Fruit fly (Drosophila melanogaster) whole organism, prepupa: ENCODE results near the gene Vajk1.
A peak's percentile ranks its signal among the peaks of the same experiment; 100 is the strongest.

Experiments used
- CG10669 ChIP-seq: fragments of 200-800 bp; sonication (Bioruptor generic); optimal IDR thresholded peaks from 3 replicates; lab custom pipeline; 2018; ENCODE audit warnings: missing biosample characterization, mild to moderate bottlenecking, missing genetic modification characterization, moderate library complexity
- CG11762 ChIP-seq: fragments of 200-800 bp; sonication (Bioruptor generic); optimal IDR thresholded peaks from 3 replicates; lab custom pipeline; 2016; ENCODE audit warnings: missing biosample characterization, missing genetic modification characterization; ENCODE audit not compliant: insufficient read depth
- CG15336 ChIP-seq: fragments of 200-800 bp; sonication (Bioruptor generic); IDR thresholded peaks from 2 replicates; pipeline ENCODE4 v1.3.6; 2022; ENCODE audit warnings: missing biosample characterization, missing genetic modification characterization
- CG3032 ChIP-seq: fragments of 200-800 bp; optimal IDR thresholded peaks from 2 replicates; lab custom pipeline; 2019; ENCODE audit warnings: missing biosample characterization, mild to moderate bottlenecking, missing genetic modification characterization, moderate library complexity
- CG31627 ChIP-seq: fragments of 200-800 bp; sonication (Bioruptor generic); optimal IDR thresholded peaks from 3 replicates; lab custom pipeline; 2016; ENCODE audit warnings: missing biosample characterization, missing genetic modification characterization
- CG32006 ChIP-seq: fragments of 200-800 bp; sonication (Bioruptor generic); optimal IDR thresholded peaks from 3 replicates; lab custom pipeline; 2017; ENCODE audit warnings: missing biosample characterization, mild to moderate bottlenecking, missing genetic modification characterization
- CG34406 ChIP-seq: fragments of 200-800 bp; sonication (Bioruptor generic); optimal IDR thresholded peaks from 3 replicates; lab custom pipeline; 2016; ENCODE audit warnings: missing biosample characterization, missing genetic modification characterization
- CG3919 ChIP-seq: fragments of 200-800 bp; sonication (Bioruptor generic); optimal IDR thresholded peaks from 3 replicates; lab custom pipeline; 2016; ENCODE audit warnings: missing biosample characterization, missing genetic modification characterization
- CG6792 ChIP-seq: fragments of 200-800 bp; sonication (Bioruptor generic); optimal IDR thresholded peaks from 3 replicates; lab custom pipeline; 2016; ENCODE audit warnings: missing biosample characterization, missing genetic modification characterization
- CG6808 ChIP-seq: fragments of 200-800 bp; sonication (Bioruptor generic); optimal IDR thresholded peaks from 3 replicates; lab custom pipeline; 2017; ENCODE audit warnings: missing biosample characterization, missing genetic modification characterization, mild to moderate bottlenecking, moderate library complexity, missing genetic modification reagents
- CG8119 ChIP-seq: fragments of 200-800 bp; sonication (Bioruptor generic); IDR thresholded peaks from 3 replicates; pipeline ENCODE4 v1.3.6; 2022; ENCODE audit warnings: missing biosample characterization, missing genetic modification characterization
- CG8319 ChIP-seq: fragments of 200-800 bp; sonication (Bioruptor generic); optimal IDR thresholded peaks from 3 replicates; lab custom pipeline; 2016; ENCODE audit warnings: missing biosample characterization, missing genetic modification characterization
- CG8632 ChIP-seq: fragments of 200-800 bp; sonication (Bioruptor generic); optimal IDR thresholded peaks from 3 replicates; lab custom pipeline; 2016; ENCODE audit warnings: missing biosample characterization, missing genetic modification characterization
- CG9139 ChIP-seq: fragments of 200-800 bp; sonication (Bioruptor generic); optimal IDR thresholded peaks from 3 replicates; lab custom pipeline; 2017; ENCODE audit warnings: missing biosample characterization, mild to moderate bottlenecking, missing genetic modification characterization
- Eip78C ChIP-seq: fragments of 200-800 bp; sonication (Bioruptor generic); peaks from one replicate; lab custom pipeline; 2016; ENCODE audit warnings: missing biosample characterization, missing genetic modification characterization
- Ets21C ChIP-seq: fragments of 200-800 bp; sonication (Bioruptor generic); optimal IDR thresholded peaks from 3 replicates; lab custom pipeline; 2016; ENCODE audit warnings: missing biosample characterization, missing genetic modification characterization
- Ets96B ChIP-seq: fragments of 200-800 bp; optimal IDR thresholded peaks from 2 replicates; lab custom pipeline; 2019; ENCODE audit warnings: missing biosample characterization, mild to moderate bottlenecking, missing genetic modification characterization, moderate library complexity
- Hr38 ChIP-seq: sonication (Bioruptor generic); optimal IDR thresholded peaks from 2 replicates; lab custom pipeline; 2016; ENCODE audit warnings: missing biosample characterization, missing genetic modification characterization
- Hr39 ChIP-seq: fragments of 200-800 bp; sonication (Bioruptor generic); optimal IDR thresholded peaks from 2 replicates; lab custom pipeline; 2016; ENCODE audit warnings: missing biosample characterization, missing genetic modification characterization
- Hr4 ChIP-seq: fragments of 200-800 bp; sonication (Bioruptor generic); optimal IDR thresholded peaks from 3 replicates; lab custom pipeline; 2016; ENCODE audit warnings: missing biosample characterization, missing genetic modification characterization
- Met ChIP-seq: fragments of 200-800 bp; sonication (Bioruptor generic); optimal IDR thresholded peaks from 3 replicates; lab custom pipeline; 2016; ENCODE audit warnings: missing biosample characterization, missing genetic modification characterization
- OdsH ChIP-seq: fragments of 200-800 bp; sonication (Bioruptor generic); optimal IDR thresholded peaks from 3 replicates; lab custom pipeline; 2016; ENCODE audit warnings: missing biosample characterization, missing genetic modification characterization
- Smox ChIP-seq: fragments of 200-800 bp; sonication (Bioruptor generic); optimal IDR thresholded peaks from 3 replicates; lab custom pipeline; 2016; ENCODE audit warnings: missing biosample characterization, missing genetic modification characterization
- Sox14 ChIP-seq: fragments of 200-800 bp; sonication (Bioruptor generic); optimal IDR thresholded peaks from 3 replicates; lab custom pipeline; 2016; ENCODE audit warnings: missing biosample characterization, missing genetic modification characterization
- Sox15 ChIP-seq: fragments of 200-800 bp; sonication (Bioruptor generic); optimal IDR thresholded peaks from 3 replicates; lab custom pipeline; 2016; ENCODE audit warnings: missing biosample characterization, missing genetic modification characterization
- acj6 ChIP-seq: fragments of 200-800 bp; sonication (Bioruptor generic); optimal IDR thresholded peaks from 3 replicates; lab custom pipeline; 2016; ENCODE audit warnings: missing biosample characterization, missing genetic modification characterization
- cyc ChIP-seq: fragments of 200-800 bp; sonication (Bioruptor generic); optimal IDR thresholded peaks from 3 replicates; lab custom pipeline; 2016; ENCODE audit warnings: missing biosample characterization, missing genetic modification characterization
- dac ChIP-seq: fragments of 200-800 bp; sonication (Bioruptor generic); optimal IDR thresholded peaks from 2 replicates; lab custom pipeline; 2017; ENCODE audit warnings: missing biosample characterization, mild to moderate bottlenecking, missing genetic modification characterization
- esn ChIP-seq: fragments of 200-800 bp; sonication (Bioruptor generic); optimal IDR thresholded peaks from 2 replicates; lab custom pipeline; 2016; ENCODE audit warnings: missing biosample characterization, mild to moderate bottlenecking, missing genetic modification characterization, moderate library complexity
- fd59A ChIP-seq: fragments of 200-800 bp; sonication (Bioruptor generic); optimal IDR thresholded peaks from 2 replicates; lab custom pipeline; 2017; ENCODE audit warnings: missing biosample characterization, mild to moderate bottlenecking, missing genetic modification characterization, missing genetic modification reagents
- fd85E ChIP-seq: fragments of 200-800 bp; sonication (Bioruptor generic); optimal IDR thresholded peaks from 3 replicates; lab custom pipeline; 2016; ENCODE audit warnings: missing biosample characterization, missing genetic modification characterization
- fkh ChIP-seq: fragments of 200-800 bp; sonication (Bioruptor generic); optimal IDR thresholded peaks from 3 replicates; lab custom pipeline; 2017; ENCODE audit warnings: missing biosample characterization, mild to moderate bottlenecking, missing genetic modification characterization, moderate library complexity
- lz ChIP-seq: fragments of 200-800 bp; sonication (Bioruptor generic); optimal IDR thresholded peaks from 3 replicates; lab custom pipeline; 2016; ENCODE audit warnings: missing biosample characterization, missing genetic modification characterization
- pdm3 ChIP-seq: fragments of 200-800 bp; sonication (Bioruptor generic); optimal IDR thresholded peaks from 3 replicates; lab custom pipeline; 2016; ENCODE audit warnings: missing biosample characterization, missing genetic modification characterization
- salr ChIP-seq, 2 experiments: fragments of 200-800 bp; sonication (Bioruptor generic); optimal IDR thresholded peaks; 3 replicates each; lab custom pipeline; 2016 to 2018; ENCODE audit warnings: missing biosample characterization in 2 of 2, missing genetic modification characterization in 2 of 2, mild to moderate bottlenecking in 1 of 2
- spab ChIP-seq: fragments of 200-800 bp; sonication (Bioruptor generic); optimal IDR thresholded peaks from 2 replicates; lab custom pipeline; 2017; ENCODE audit warnings: missing biosample characterization, mild to moderate bottlenecking, missing genetic modification characterization, missing genetic modification reagents
- ss ChIP-seq, 2 experiments: fragments of 200-800 bp; sonication (Bioruptor generic); optimal IDR thresholded peaks; 2 replicates in 1 of 2; 3 replicates in 1 of 2; lab custom pipeline; 2017 to 2018; ENCODE audit warnings: mild to moderate bottlenecking in 2 of 2, missing biosample characterization in 2 of 2, missing genetic modification characterization in 2 of 2, moderate library complexity in 1 of 2
- svp ChIP-seq: fragments of 200-800 bp; sonication (Bioruptor generic); peaks from one replicate; lab custom pipeline; 2016; ENCODE audit warnings: missing biosample characterization, missing genetic modification characterization
- topi ChIP-seq: fragments of 200-800 bp; sonication (Bioruptor generic); optimal IDR thresholded peaks from 3 replicates; lab custom pipeline; 2016; ENCODE audit warnings: missing biosample characterization, missing genetic modification characterization

The Vajk1 gene

DNA sequence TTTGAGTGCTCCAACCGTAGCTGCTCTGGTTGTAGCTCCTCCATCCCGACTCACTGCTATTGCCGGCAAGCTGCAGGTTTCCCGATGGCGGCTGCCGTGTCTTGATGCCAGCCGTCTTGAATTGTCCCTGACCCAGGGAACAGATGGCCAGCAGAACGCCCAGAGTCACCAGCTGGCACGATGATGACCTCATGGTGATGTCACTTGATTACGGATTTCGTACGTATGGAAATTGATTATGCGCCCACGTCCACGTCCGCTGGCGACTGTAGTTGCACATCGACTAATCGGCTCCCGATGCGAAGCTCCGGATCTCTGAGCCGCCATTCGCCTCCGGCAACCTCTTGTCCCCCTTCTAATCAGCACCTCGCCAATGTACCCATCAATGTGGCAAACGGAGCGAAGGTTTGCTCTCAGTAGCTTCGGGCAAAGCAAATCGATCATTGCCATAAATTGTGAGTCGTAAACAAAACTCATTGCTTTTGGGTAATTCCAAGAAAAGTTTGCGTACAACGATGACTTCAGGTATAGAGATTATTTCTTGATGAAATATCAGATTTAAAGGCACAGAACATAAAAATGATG is 43.5 kb upstream of the Vajk1 start, which contains the start of gene NimB2:
TSS of gene NimB2 (minus strand) at position 287 of the 585 bp plus-strand sequence.
- TF ChIP-seq svp (GFP tag; lab: Kevin White, UChicago), result peak; percentile 94
- no peak for TF ChIP-seq Sox15 (GFP tag; lab: Kevin White, UChicago)
- TF ChIP-seq Eip78C (GFP tag; lab: Kevin White, UChicago), result peak; percentile 16

DNA sequence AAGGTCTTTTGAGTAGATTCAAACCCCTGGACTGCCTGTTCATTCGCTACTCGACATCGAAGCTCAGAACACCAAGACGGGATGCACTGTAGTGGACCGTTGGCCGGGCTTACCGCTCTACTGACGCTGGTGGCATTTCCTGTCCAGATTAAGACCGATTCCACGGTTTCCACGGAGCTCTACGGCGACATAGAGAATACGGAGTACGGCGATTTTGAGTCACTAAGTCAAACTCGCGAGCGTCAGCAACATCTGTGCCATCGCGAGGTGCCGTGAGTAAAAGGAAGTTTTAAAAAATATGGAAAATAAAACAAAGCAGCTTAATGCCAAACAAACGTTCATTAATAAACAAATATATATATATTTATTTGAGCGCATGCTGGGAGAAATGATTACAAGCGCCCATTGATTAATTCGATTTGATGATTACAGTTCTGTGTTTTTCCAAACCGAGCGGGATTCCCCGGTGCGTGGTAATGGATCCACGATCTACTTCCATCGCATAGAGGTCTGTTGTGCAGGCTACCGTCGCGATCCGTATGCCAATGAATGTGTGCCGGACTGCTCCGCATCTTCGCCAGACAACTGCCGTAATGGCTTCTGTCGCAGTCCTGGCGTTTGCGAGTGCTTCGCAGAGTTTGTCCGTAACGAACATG is 40.2 kb upstream of the Vajk1 start, which contains the start of gene NimB1:
TSS of gene NimB1 (plus strand) at position 41 of the 656 bp plus-strand sequence.
- TF ChIP-seq Eip78C (GFP tag; lab: Kevin White, UChicago), result peak; percentile 59
- TF ChIP-seq Ets21C (GFP tag; lab: Kevin White, UChicago), result no peak
- TF ChIP-seq CG32006 (GFP tag; lab: Kevin White, UChicago), result no peak
- TF ChIP-seq dac (GFP tag; lab: Kevin White, UChicago), result no peak
- TF ChIP-seq ss (GFP tag; optimal IDR thresholded peaks at IDR 0.05; lab: Kevin White, UChicago), result no peak
- no peak for TF ChIP-seq CG6792
- TF ChIP-seq spab (GFP tag; lab: Kevin White, UChicago), result no peak
- TF ChIP-seq Ets96B (tag; lab: Kevin White, UChicago), result no peak
- TF ChIP-seq OdsH (GFP tag; lab: Kevin White, UChicago), result no peak
- peak; percentile 71 for TF ChIP-seq svp (GFP tag; lab: Kevin White, UChicago)

DNA sequence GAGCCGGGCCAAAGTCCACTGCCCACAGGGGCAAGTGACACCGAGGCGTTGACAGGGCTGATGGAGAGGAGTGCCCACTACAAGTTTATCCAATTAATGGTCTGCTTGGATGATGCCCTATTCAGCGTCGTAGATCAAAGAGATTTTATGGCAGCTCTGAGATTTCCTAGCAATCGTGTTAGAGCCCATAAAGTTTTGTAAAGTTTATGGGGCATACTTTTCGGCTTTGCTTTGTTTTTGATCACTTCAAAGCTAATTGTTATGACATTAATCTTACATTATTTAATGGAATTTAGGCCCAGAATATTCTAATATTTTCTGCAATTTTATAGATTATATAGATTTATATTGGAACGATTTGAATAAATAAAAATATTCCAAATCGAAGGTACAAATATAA is 37.0 kb upstream of the Vajk1 start:
- TF ChIP-seq fd85E (GFP tag; lab: Kevin White, UChicago) (no peak), CG9139 (peak; percentile 19)
- TF ChIP-seq, all 60 proteins: peak for 1

DNA sequence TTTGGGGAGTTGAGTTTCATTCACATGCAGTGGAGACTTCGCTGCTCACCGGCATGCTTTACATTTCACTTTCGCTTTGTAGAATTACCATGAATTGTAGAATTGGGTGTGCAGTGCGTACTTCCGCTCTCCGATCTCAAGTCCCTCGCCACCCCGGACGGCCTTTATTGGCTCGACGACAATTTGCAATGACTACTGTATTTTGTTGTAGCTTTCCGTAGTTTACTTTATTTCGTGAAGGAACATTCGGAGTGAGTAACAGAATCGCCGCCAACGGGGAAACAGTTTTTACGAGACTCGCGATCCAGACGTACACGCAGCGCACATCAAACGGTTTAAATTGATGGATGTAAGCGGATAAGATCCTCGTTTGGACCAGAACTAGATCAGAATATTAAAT is 33.9 kb upstream of the Vajk1 start, which contains the start of gene NimA:
TSS of gene NimA (plus strand) at position 301 of the 400 bp plus-strand sequence.
- no peak for TF ChIP-seq CG8319 (GFP tag; lab: Kevin White, UChicago)
- no peak for TF ChIP-seq cyc (GFP tag; lab: Kevin White, UChicago)
- TF ChIP-seq CG8119 (GFP tag; lab: Robert Waterston, UW), result no peak
- TF ChIP-seq CG10669 (GFP tag; lab: Kevin White, UChicago), result no peak
- no peak for TF ChIP-seq Hr4 (GFP tag; lab: Kevin White, UChicago)
- TF ChIP-seq CG15336 (GFP tag; lab: Robert Waterston, UW), result no peak
- no peak for TF ChIP-seq OdsH (GFP tag; lab: Kevin White, UChicago)
- no peak for TF ChIP-seq dac (GFP tag; lab: Kevin White, UChicago)
- TF ChIP-seq acj6 (GFP tag; lab: Kevin White, UChicago), result no peak
- TF ChIP-seq CG8632 (GFP tag; lab: Kevin White, UChicago), result no peak
- TF ChIP-seq CG11762, result no peak
- no peak for TF ChIP-seq fd85E (GFP tag; lab: Kevin White, UChicago)
- TF ChIP-seq Sox15 (GFP tag; lab: Kevin White, UChicago), result no peak
- TF ChIP-seq salr (GFP tag; optimal IDR thresholded peaks at IDR 0.05; lab: Kevin White, UChicago), result no peak
- no peak for TF ChIP-seq Ets21C (GFP tag; lab: Kevin White, UChicago)
- no peak for TF ChIP-seq pdm3 (GFP tag; lab: Kevin White, UChicago)
- TF ChIP-seq CG34406, result no peak

DNA sequence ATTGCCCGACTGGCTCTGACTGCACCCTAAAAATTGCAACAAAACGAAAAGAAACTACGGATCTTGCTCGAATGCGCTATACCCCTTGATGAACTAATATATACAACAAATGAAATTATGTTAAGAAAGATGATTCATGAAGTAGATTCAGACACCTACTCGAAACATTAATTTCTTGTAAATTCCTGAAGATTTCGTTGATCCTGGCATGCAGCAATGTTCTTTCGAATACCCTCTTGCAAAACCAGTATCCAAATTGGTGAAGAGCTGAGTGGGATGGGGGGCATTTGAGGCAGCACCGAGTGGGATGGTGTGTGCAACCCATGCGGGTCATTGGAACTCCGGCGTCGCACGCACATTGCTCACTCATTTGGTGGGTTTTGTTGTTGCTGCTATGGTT is 32.4 kb upstream of the Vajk1 start:
- TF ChIP-seq dac (GFP tag; lab: Kevin White, UChicago) (peak; percentile 85), Hr38 (GFP tag; lab: Kevin White, UChicago) (no peak), Met (GFP tag; lab: Kevin White, UChicago) (peak; percentile 98), Eip78C (GFP tag; lab: Kevin White, UChicago) (peak; percentile 98), CG8119 (GFP tag; lab: Robert Waterston, UW) (peak; percentile 94), Hr39 (GFP tag; lab: Kevin White, UChicago) (peak; percentile 99), Sox14 (GFP tag; lab: Kevin White, UChicago) (peak; percentile 98), CG6808 (GFP tag; lab: Kevin White, UChicago) (peak; percentile 86), fkh (GFP tag; lab: Kevin White, UChicago) (no peak), CG31627 (GFP tag; lab: Kevin White, UChicago) (peak; percentile 98), fd85E (GFP tag; lab: Kevin White, UChicago) (peak; percentile 62), fd59A (peak; percentile 90), Smox (GFP tag; lab: Kevin White, UChicago) (peak; percentile 98), OdsH (GFP tag; lab: Kevin White, UChicago) (peak; percentile 97), esn (peak; percentile 99), CG34406 (peak; percentile 93), CG3919 (GFP tag; lab: Kevin White, UChicago) (peak; percentile 93), topi (GFP tag; lab: Kevin White, UChicago) (peak; percentile 95), salr (GFP tag; optimal IDR thresholded peaks at IDR 0.05; lab: Kevin White, UChicago) (peak; percentile 88 to 92), CG10669 (GFP tag; lab: Kevin White, UChicago) (peak; percentile 90), ss (GFP tag; optimal IDR thresholded peaks at IDR 0.05; lab: Kevin White, UChicago) (peak; percentile 81 to 89), CG9139 (peak; percentile 67), Sox15 (GFP tag; lab: Kevin White, UChicago) (peak; percentile 92), lz (peak; percentile 98), CG3032 (tag; lab: Kevin White, UChicago) (peak; percentile 94), CG32006 (GFP tag; lab: Kevin White, UChicago) (peak; percentile 95)
